Fruit fly (Drosophila melanogaster) whole organism, embryonic: ENCODE results near the gene dx.

Experiments
- Aef1 ChIP-seq: fragments of 200-800 bp; sonication (Bioruptor generic); IDR thresholded peaks from 3 replicates; pipeline ENCODE4 v1.3.6; 2022; ENCODE audit warnings: missing biosample characterization, missing genetic modification characterization
- Atf6 ChIP-seq: fragments of 200-800 bp; sonication (Bioruptor generic); IDR thresholded peaks from 2 replicates; pipeline ENCODE4 v1.3.6; 2022; ENCODE audit warnings: missing biosample characterization, missing genetic modification characterization
- Blimp-1 ChIP-seq: fragments of 200-800 bp; sonication (Bioruptor generic); optimal IDR thresholded peaks from 3 replicates; lab custom pipeline; 2018; ENCODE audit warnings: missing biosample characterization, missing genetic modification characterization, mild to moderate bottlenecking, moderate library complexity, missing genetic modification reagents
- CG10462 ChIP-seq: fragments of 200-800 bp; sonication (Bioruptor generic); optimal IDR thresholded peaks from 2 replicates; lab custom pipeline; 2016; ENCODE audit warnings: missing biosample characterization, missing genetic modification characterization
- CG11398 ChIP-seq: fragments of 200-800 bp; sonication (Bioruptor generic); optimal IDR thresholded peaks from 2 replicates; lab custom pipeline; 2016; ENCODE audit warnings: missing biosample characterization, missing genetic modification characterization
- CG11696 ChIP-seq: fragments of 200-800 bp; sonication (Bioruptor generic); IDR thresholded peaks from 2 replicates; pipeline ENCODE4 v1.3.6; 2022; ENCODE audit warnings: missing biosample characterization, missing genetic modification characterization
- CG13424 ChIP-seq: fragments of 200-800 bp; sonication (Bioruptor generic); optimal IDR thresholded peaks from 2 replicates; lab custom pipeline; 2019; ENCODE audit warnings: missing biosample characterization, mild to moderate bottlenecking, missing genetic modification characterization, moderate library complexity
- CG15514 ChIP-seq: fragments of 200-800 bp; sonication (Bioruptor generic); optimal IDR thresholded peaks from 3 replicates; lab custom pipeline; 2017; ENCODE audit warnings: missing biosample characterization, missing genetic modification characterization, mild to moderate bottlenecking, moderate library complexity, missing genetic modification reagents
- CG15696 ChIP-seq: fragments of 200-800 bp; sonication (Bioruptor generic); optimal IDR thresholded peaks from 2 replicates; lab custom pipeline; 2019; ENCODE audit warnings: missing biosample characterization, mild to moderate bottlenecking, missing genetic modification characterization, moderate library complexity
- CG16813 ChIP-seq: fragments of 200-800 bp; sonication (Bioruptor generic); IDR thresholded peaks from 3 replicates; pipeline ENCODE4 v1.3.6; 2022; ENCODE audit warnings: missing biosample characterization, missing genetic modification characterization; ENCODE audit not compliant: partially characterized antibody
- CG18764 ChIP-seq: fragments of 200-800 bp; sonication (Bioruptor generic); optimal IDR thresholded peaks from 3 replicates; lab custom pipeline; 2016; ENCODE audit warnings: missing biosample characterization, missing genetic modification characterization
- CG2116 ChIP-seq: fragments of 200-800 bp; sonication (Bioruptor generic); optimal IDR thresholded peaks from 3 replicates; lab custom pipeline; 2018; ENCODE audit warnings: missing biosample characterization, mild to moderate bottlenecking, missing genetic modification characterization
- CG2678 ChIP-seq: fragments of 200-800 bp; sonication (Bioruptor generic); optimal IDR thresholded peaks from 3 replicates; lab custom pipeline; 2019; ENCODE audit warnings: missing biosample characterization, mild to moderate bottlenecking, missing genetic modification characterization, moderate library complexity
- CG32532 ChIP-seq: fragments of 200-800 bp; sonication (Bioruptor generic); IDR thresholded peaks from 2 replicates; pipeline ENCODE4 v1.3.6; 2022; ENCODE audit warnings: missing biosample characterization, missing genetic modification characterization
- CG34376 ChIP-seq: fragments of 200-800 bp; sonication (Bioruptor generic); optimal IDR thresholded peaks from 2 replicates; lab custom pipeline; 2018; ENCODE audit warnings: missing biosample characterization, mild to moderate bottlenecking, missing genetic modification characterization
- CG4730 ChIP-seq: fragments of 200-800 bp; sonication (Bioruptor generic); IDR thresholded peaks from 2 replicates; pipeline ENCODE4 v1.3.6; 2022; ENCODE audit warnings: missing biosample characterization, missing genetic modification characterization
- CG6683 ChIP-seq: fragments of 200-800 bp; sonication (Bioruptor generic); optimal IDR thresholded peaks from 2 replicates; lab custom pipeline; 2017; ENCODE audit warnings: missing biosample characterization, mild to moderate bottlenecking, missing genetic modification characterization, missing genetic modification reagents
- CG8089 ChIP-seq: fragments of 200-800 bp; sonication (Bioruptor generic); optimal IDR thresholded peaks from 3 replicates; lab custom pipeline; 2016; ENCODE audit warnings: missing biosample characterization, missing genetic modification characterization
- CG8388 ChIP-seq: fragments of 200-800 bp; sonication (Bioruptor generic); optimal IDR thresholded peaks from 2 replicates; lab custom pipeline; 2019; ENCODE audit warnings: missing biosample characterization, mild to moderate bottlenecking, missing genetic modification characterization, moderate library complexity
- CkIIα-i1 ChIP-seq: fragments of 200-800 bp; sonication (Bioruptor generic); IDR thresholded peaks from 2 replicates; pipeline ENCODE4 v1.3.6; 2022; ENCODE audit warnings: missing biosample characterization, missing genetic modification characterization
- Dref ChIP-seq: fragments of 200-800 bp; sonication (Bioruptor generic); IDR thresholded peaks from 2 replicates; pipeline ENCODE4 v1.3.6; 2022; ENCODE audit warnings: missing biosample characterization, missing genetic modification characterization
- Gug ChIP-seq: fragments of 200-800 bp; sonication (Bioruptor generic); IDR thresholded peaks from 4 replicates; pipeline ENCODE4 v1.3.6; 2022; ENCODE audit warnings: missing biosample characterization, missing genetic modification characterization
- Hr3 ChIP-seq: fragments of 200-800 bp; sonication (Bioruptor generic); optimal IDR thresholded peaks from 3 replicates; lab custom pipeline; 2016; ENCODE audit warnings: missing biosample characterization, missing genetic modification characterization
- Hsf ChIP-seq: fragments of 200-800 bp; sonication (Bioruptor generic); optimal IDR thresholded peaks from 3 replicates; lab custom pipeline; 2016; ENCODE audit warnings: missing biosample characterization, missing genetic modification characterization
- Lpt ChIP-seq: fragments of >200 bp; optimal IDR thresholded peaks from 2 replicates; lab custom pipeline; 2018; ENCODE audit warnings: missing biosample characterization, missing genetic modification characterization
- MESR4 ChIP-seq: fragments of 200-800 bp; sonication (Bioruptor generic); optimal IDR thresholded peaks from 2 replicates; lab custom pipeline; 2018; ENCODE audit warnings: missing biosample characterization, mild to moderate bottlenecking, missing genetic modification characterization, moderate library complexity
- NK7.1 ChIP-seq: fragments of 200-800 bp; sonication (Bioruptor generic); optimal IDR thresholded peaks from 3 replicates; lab custom pipeline; 2016; ENCODE audit warnings: missing biosample characterization, missing genetic modification characterization
- PHDP ChIP-seq: fragments of 200-800 bp; sonication (Bioruptor generic); optimal IDR thresholded peaks from 3 replicates; lab custom pipeline; 2018; ENCODE audit warnings: missing biosample characterization, mild to moderate bottlenecking, missing genetic modification characterization, moderate library complexity
- Six4 ChIP-seq: fragments of 200-800 bp; sonication (Bioruptor generic); optimal IDR thresholded peaks from 2 replicates; lab custom pipeline; 2016; ENCODE audit warnings: missing biosample characterization, missing genetic modification characterization
- Sry-β ChIP-seq: fragments of 200-800 bp; sonication (Bioruptor generic); optimal IDR thresholded peaks from 2 replicates; lab custom pipeline; 2018; ENCODE audit warnings: missing biosample characterization, mild to moderate bottlenecking, missing genetic modification characterization, moderate library complexity
- abd-A ChIP-seq: fragments of 200-800 bp; sonication (Bioruptor generic); optimal IDR thresholded peaks from 3 replicates; lab custom pipeline; 2019; ENCODE audit warnings: missing biosample characterization, mild to moderate bottlenecking, missing genetic modification characterization, moderate library complexity
- ash1 ChIP-seq: fragments of 200-800 bp; sonication (Bioruptor generic); optimal IDR thresholded peaks from 2 replicates; lab custom pipeline; 2018; ENCODE audit warnings: missing biosample characterization, mild to moderate bottlenecking, missing genetic modification characterization
- ato ChIP-seq: fragments of 200-800 bp; sonication (Bioruptor generic); IDR thresholded peaks from 2 replicates; pipeline ENCODE4 v1.3.6; 2022; ENCODE audit warnings: missing biosample characterization, missing genetic modification characterization; ENCODE audit not compliant: partially characterized antibody
- bowl ChIP-seq: fragments of 200-800 bp; sonication (Bioruptor generic); IDR thresholded peaks from 2 replicates; pipeline ENCODE4 v1.3.6; 2022; ENCODE audit warnings: missing biosample characterization, missing genetic modification characterization
- caup ChIP-seq: fragments of 200-800 bp; sonication (Bioruptor generic); optimal IDR thresholded peaks from 3 replicates; lab custom pipeline; 2017; ENCODE audit warnings: missing biosample characterization, mild to moderate bottlenecking, missing genetic modification characterization, moderate library complexity; ENCODE audit not compliant: severe bottlenecking
- croc ChIP-seq: fragments of 200-800 bp; sonication (Bioruptor generic); conservative IDR thresholded peaks from 3 replicates; pipeline ENCODE4 v1.3.6; 2022; ENCODE audit warnings: missing biosample characterization, missing genetic modification characterization
- da ChIP-seq: fragments of 200-800 bp; sonication (Bioruptor generic); optimal IDR thresholded peaks from 2 replicates; lab custom pipeline; 2016; ENCODE audit warnings: missing biosample characterization, missing genetic modification characterization
- dan ChIP-seq: fragments of 200-800 bp; sonication (Bioruptor generic); IDR thresholded peaks from 2 replicates; pipeline ENCODE4 v1.3.6; 2022; ENCODE audit warnings: missing biosample characterization, missing genetic modification characterization
- dati ChIP-seq: fragments of 200-800 bp; sonication (Bioruptor generic); IDR thresholded peaks from 2 replicates; pipeline ENCODE4 v1.3.6; 2022; ENCODE audit warnings: missing biosample characterization, missing genetic modification characterization
- disco-r ChIP-seq: fragments of 200-800 bp; sonication (Bioruptor generic); optimal IDR thresholded peaks from 2 replicates; lab custom pipeline; 2016; ENCODE audit warnings: missing biosample characterization, missing genetic modification characterization
- gcm ChIP-seq: fragments of 200-800 bp; sonication (Bioruptor generic); optimal IDR thresholded peaks from 2 replicates; lab custom pipeline; 2019; ENCODE audit warnings: missing biosample characterization, mild to moderate bottlenecking, missing genetic modification characterization, moderate library complexity
- jing ChIP-seq: fragments of 200-800 bp; sonication (Bioruptor generic); optimal IDR thresholded peaks from 2 replicates; lab custom pipeline; 2018; ENCODE audit warnings: missing biosample characterization, mild to moderate bottlenecking, missing genetic modification characterization
- kah ChIP-seq: fragments of 200-800 bp; sonication (Bioruptor generic); optimal IDR thresholded peaks from 2 replicates; lab custom pipeline; 2018; ENCODE audit warnings: missing biosample characterization, mild to moderate bottlenecking, missing genetic modification characterization
- lbe ChIP-seq: fragments of 200-800 bp; sonication (Bioruptor generic); optimal IDR thresholded peaks from 2 replicates; lab custom pipeline; 2016; ENCODE audit warnings: missing biosample characterization, mild to moderate bottlenecking, missing genetic modification characterization
- mam ChIP-seq: fragments of 200-800 bp; sonication (Bioruptor generic); optimal IDR thresholded peaks from 3 replicates; lab custom pipeline; 2016; ENCODE audit warnings: missing biosample characterization, missing genetic modification characterization
- org-1 ChIP-seq: fragments of 200-800 bp; sonication (Bioruptor generic); optimal IDR thresholded peaks from 2 replicates; lab custom pipeline; 2017; ENCODE audit warnings: missing biosample characterization, missing genetic modification characterization
- pan ChIP-seq, 4 experiments: fragments of >200 bp in 3 of 4; fragments of 200-800 bp in 1 of 4; sonication (Bioruptor generic) in 1 of 4; optimal IDR thresholded peaks in 3 of 4; IDR thresholded peaks in 1 of 4; 2 replicates each; pipeline versions ENCODE4 v1.3.6 to Lab custom; 2017 to 2022; ENCODE audit warnings: missing biosample characterization in 2 of 4, missing genetic modification characterization in 2 of 4, mixed read lengths in 1 of 4
- repo ChIP-seq: fragments of 200-800 bp; sonication (Bioruptor generic); optimal IDR thresholded peaks from 2 replicates; lab custom pipeline; 2016; ENCODE audit warnings: missing biosample characterization, missing genetic modification characterization
- sc ChIP-seq, 3 experiments: fragments of >200 bp in 2 of 3; fragments of 200-800 bp in 1 of 3; sonication (Bioruptor generic) in 1 of 3; optimal IDR thresholded peaks; 2 replicates in 2 of 3; 3 replicates in 1 of 3; lab custom pipeline; 2017; ENCODE audit warnings: mild to moderate bottlenecking in 1 of 3, missing biosample characterization in 1 of 3, missing genetic modification characterization in 1 of 3, missing genetic modification reagents in 1 of 3
- sob ChIP-seq: fragments of 200-800 bp; sonication (Bioruptor generic); IDR thresholded peaks from 2 replicates; pipeline ENCODE4 v1.3.6; 2022; ENCODE audit warnings: missing biosample characterization, missing genetic modification characterization

Gene dx

DNA sequence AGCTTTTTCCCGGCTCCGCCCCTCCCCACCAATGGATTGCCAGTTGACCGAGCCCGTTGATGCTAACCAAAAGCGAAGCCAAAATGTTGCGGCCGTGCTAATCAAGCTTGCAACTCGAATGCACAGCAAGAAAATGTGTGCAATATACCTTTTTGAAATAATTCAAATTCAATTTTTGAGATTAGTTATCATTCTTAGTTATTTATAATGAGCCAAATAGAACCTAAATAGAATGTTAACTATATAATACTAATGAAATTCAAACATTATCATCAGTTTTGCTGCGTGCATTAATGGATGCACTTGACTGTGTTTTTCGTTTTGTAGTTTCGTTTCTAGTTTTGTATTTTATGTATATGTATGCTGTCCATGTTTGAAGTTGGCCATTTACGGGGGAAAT is 8.5 kb downstream of the dx start (continued):
- TF ChIP-seq CG16813 (no peak), mam (GFP tag; lab: Kevin White, UChicago) (no peak), croc (GFP tag; lab: Robert Waterston, UW) (no peak; the same call in 2 of the 3 replicates), org-1 (GFP tag; lab: Kevin White, UChicago) (peak; percentile 11), da (GFP tag; lab: Kevin White, UChicago) (no peak), CG11398 (GFP tag; lab: Kevin White, UChicago) (no peak), abd-A (tag; lab: Kevin White, UChicago) (no peak), Hsf (GFP tag; lab: Kevin White, UChicago) (peak; percentile 12), CG18764 (GFP tag; lab: Kevin White, UChicago) (no peak), CkIIα-i1 (GFP tag; lab: Robert Waterston, UW) (no peak), CG2678 (tag; lab: Kevin White, UChicago) (peak; percentile 48), CG10462 (no peak), CG8388 (GFP tag; lab: Kevin White, UChicago) (peak; percentile 41), Sry-β (GFP tag; lab: Kevin White, UChicago) (no peak), CG11696 (GFP tag; lab: Robert Waterston, UW) (no peak), sob (GFP tag; lab: Robert Waterston, UW) (peak; percentile 63; the same call in 1 of the 2 replicates), CG34376 (GFP tag; lab: Kevin White, UChicago) (no peak), Hr3 (GFP tag; lab: Kevin White, UChicago) (no peak), jing (GFP tag; lab: Kevin White, UChicago) (no peak), caup (no peak), CG15514 (no peak), CG8089 (no peak), dan (GFP tag; lab: Robert Waterston, UW) (no peak), gcm (GFP tag; lab: Kevin White, UChicago) (peak; percentile 6), pan (optimal IDR thresholded peaks at IDR 0.05; lab: Kevin White, UChicago) (no peak), pan (GFP tag; optimal IDR thresholded peaks at IDR 0.05 in 1 of 2, IDR thresholded peaks at IDR 0.05 in 1 of 2) (peak in 1 of 2 experiments; percentile 61), disco-r (GFP tag; lab: Kevin White, UChicago) (no peak), Lpt (GFP tag; lab: Kevin White, UChicago) (no peak), Gug (GFP tag; lab: Robert Waterston, UW) (no peak), Atf6 (peak; percentile 38; the same call in 1 of the 2 replicates), CG2116 (no peak), sc (optimal IDR thresholded peaks at IDR 0.05; lab: Kevin White, UChicago) (no peak), sc (GFP tag; optimal IDR thresholded peaks at IDR 0.05; lab: Kevin White, UChicago) (no peak), CG15696 (no peak), ash1 (GFP tag; lab: Kevin White, UChicago) (no peak), CG4730 (no peak), repo (GFP tag; lab: Kevin White, UChicago) (no peak), dati (GFP tag; lab: Robert Waterston, UW) (no peak), lbe (GFP tag; lab: Kevin White, UChicago) (no peak), NK7.1 (no peak), Six4 (GFP tag; lab: Kevin White, UChicago) (no peak), Aef1 (GFP tag; lab: Robert Waterston, UW) (0 out of 3 replicates have a peak, but pooled peaks have one; percentile 35), bowl (GFP tag; lab: Robert Waterston, UW) (no peak), CG32532 (GFP tag; lab: Robert Waterston, UW) (no peak), Dref (GFP tag; lab: Robert Waterston, UW) (no peak), ato (GFP tag; lab: Robert Waterston, UW) (no peak), MESR4 (GFP tag; lab: Kevin White, UChicago) (no peak), kah (GFP tag; lab: Kevin White, UChicago) (peak; percentile 2), Blimp-1 (GFP tag; lab: Kevin White, UChicago) (peak; percentile 64), CG6683 (GFP tag; lab: Kevin White, UChicago) (no peak), PHDP (peak; percentile 54), CG13424 (tag; lab: Kevin White, UChicago) (peak; percentile 63)
